Worm (Caenorhabditis elegans) whole organism, L4/young adult: ENCODE data around the gene W01C8.5.

Experiments
- dao-5 ChIP-seq: sonication (generic microtip); optimal IDR thresholded peaks from 2 replicates; lab custom pipeline; 2016; ENCODE audit warnings: missing genotype, missing genetic modification characterization, moderate library complexity, missing compliant biosample characterization
- him-1 ChIP-seq: sonication (generic microtip); optimal IDR thresholded peaks from 2 replicates; lab custom pipeline; 2016; ENCODE audit warnings: missing genotype, missing genetic modification reagents, missing genetic modification characterization, missing compliant biosample characterization

DNA sequence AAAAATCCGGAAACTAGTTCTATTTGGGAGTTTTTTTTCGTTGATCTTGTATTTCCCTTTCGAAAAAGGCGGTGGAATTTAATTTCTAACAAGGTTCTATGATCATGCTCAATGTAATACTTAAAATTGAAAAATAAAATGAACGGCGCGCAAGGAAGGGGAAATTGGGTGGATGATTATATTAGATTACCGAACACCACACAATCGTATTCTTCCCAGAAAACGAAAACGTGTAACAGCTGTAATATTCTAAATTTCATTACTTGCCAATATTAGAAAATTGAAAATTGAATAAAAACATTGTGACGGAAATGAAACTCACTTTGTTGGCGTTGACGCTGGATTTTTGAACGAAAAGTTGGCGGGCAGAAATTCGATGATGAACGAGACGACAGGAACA, 26.6 kb upstream of the W01C8.5 start:
- TF ChIP-seq him-1 (tag; lab: Kevin White, UChicago) (no peak), dao-5 (no peak)
